Fruit fly (Drosophila melanogaster) whole organism, embryonic: ENCODE measurements around the gene CG11951.

Experiments
- CG4707 ChIP-seq: fragments of 200-800 bp; sonication (Bioruptor generic); optimal IDR thresholded peaks from 2 replicates; lab custom pipeline; 2018; ENCODE audit warnings: missing biosample characterization, mild to moderate bottlenecking, missing genetic modification characterization, moderate library complexity
- CG9437 ChIP-seq: fragments of 200-800 bp; sonication (Bioruptor generic); optimal IDR thresholded peaks from 2 replicates; lab custom pipeline; 2018; ENCODE audit warnings: missing biosample characterization, mild to moderate bottlenecking, missing genetic modification characterization
- D19A ChIP-seq: fragments of 200-800 bp; optimal IDR thresholded peaks from 3 replicates; lab custom pipeline; 2019; ENCODE audit warnings: missing biosample characterization, mild to moderate bottlenecking, missing genetic modification characterization, moderate library complexity
- Ets65A ChIP-seq: fragments of 200-800 bp; sonication (Bioruptor generic); peaks from one replicate; lab custom pipeline; 2016; ENCODE audit warnings: missing biosample characterization, missing genetic modification characterization
- Sry-β ChIP-seq: fragments of 200-800 bp; sonication (Bioruptor generic); optimal IDR thresholded peaks from 2 replicates; lab custom pipeline; 2018; ENCODE audit warnings: missing biosample characterization, mild to moderate bottlenecking, missing genetic modification characterization, moderate library complexity
- aop ChIP-seq: fragments of 200-800 bp; sonication (Bioruptor generic); IDR thresholded peaks from 2 replicates; pipeline ENCODE4 v1.3.6; 2022; ENCODE audit warnings: missing biosample characterization, missing genetic modification characterization
- chinmo ChIP-seq: fragments of 200-800 bp; sonication (Bioruptor generic); IDR thresholded peaks from 4 replicates; pipeline ENCODE4 v1.3.6; 2022; ENCODE audit warnings: missing biosample characterization, missing genetic modification characterization; ENCODE audit not compliant: partially characterized antibody
- exex ChIP-seq: fragments of 200-800 bp; sonication (Bioruptor generic); optimal IDR thresholded peaks from 4 replicates; lab custom pipeline; 2018; ENCODE audit warnings: missing biosample characterization, mild to moderate bottlenecking, missing genetic modification characterization, moderate library complexity
- h ChIP-seq: fragments of >200 bp; optimal IDR thresholded peaks from 2 replicates; lab custom pipeline; 2017
- lilli ChIP-seq: fragments of 200-800 bp; sonication (Bioruptor generic); optimal IDR thresholded peaks from 3 replicates; lab custom pipeline; 2016; ENCODE audit warnings: missing biosample characterization, missing genetic modification characterization
- lov ChIP-seq, 2 experiments: fragments of 200-800 bp in 1 of 2; fragments of >200 bp in 1 of 2; sonication (Bioruptor generic) in 1 of 2; IDR thresholded peaks in 1 of 2; optimal IDR thresholded peaks in 1 of 2; 2 replicates in 1 of 2; 3 replicates in 1 of 2; pipeline versions ENCODE4 v1.3.6 to Lab custom; 2017 to 2022; ENCODE audit warnings: missing biosample characterization in 1 of 2, missing genetic modification characterization in 1 of 2
- pum ChIP-seq: fragments of 200-800 bp; sonication (Bioruptor generic); optimal IDR thresholded peaks from 2 replicates; lab custom pipeline; 2016; ENCODE audit warnings: missing biosample characterization, missing genetic modification characterization
- vvl ChIP-seq: fragments of 200-800 bp; sonication (Bioruptor generic); IDR thresholded peaks from 2 replicates; pipeline ENCODE4 v1.3.6; 2022; ENCODE audit warnings: missing biosample characterization, missing genetic modification characterization

DNA sequence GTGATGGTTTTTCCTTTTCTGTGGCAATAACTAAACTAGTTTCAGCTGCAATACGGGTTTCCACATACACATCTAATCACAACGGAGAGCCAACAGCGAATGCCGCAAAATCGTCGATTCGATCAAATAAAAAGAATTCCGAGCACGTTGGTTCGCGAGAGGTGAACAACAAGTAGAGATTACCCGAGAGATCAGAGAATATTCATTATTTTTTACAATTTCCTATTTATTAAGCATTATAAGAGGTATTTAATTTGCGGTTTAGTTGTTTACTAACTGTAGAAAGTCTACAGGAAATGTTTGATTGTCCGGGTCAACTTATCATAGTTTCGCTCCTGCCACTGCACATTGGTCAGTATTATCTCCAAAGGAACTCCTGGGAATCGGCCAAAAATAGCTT is at the start of gene CG11951:
- TF ChIP-seq D19A = no peak
- no peak for TF ChIP-seq CG9437 (GFP tag; lab: Kevin White, UChicago)
- no peak for TF ChIP-seq lilli
- TF ChIP-seq aop (GFP tag; lab: Robert Waterston, UW) = no peak
- no peak for TF ChIP-seq vvl (GFP tag; lab: Robert Waterston, UW)
- TF ChIP-seq h (lab: Kevin White, UChicago) = no peak
- TF ChIP-seq lov (optimal IDR thresholded peaks at IDR 0.05; lab: Kevin White, UChicago) = no peak
- TF ChIP-seq lov (GFP tag; IDR thresholded peaks at IDR 0.05; lab: Robert Waterston, UW) = no peak
- TF ChIP-seq chinmo = no peak
- no peak for TF ChIP-seq Sry-β
- no peak for TF ChIP-seq exex (tag; lab: Kevin White, UChicago)
- TF ChIP-seq Ets65A = no peak
- TF ChIP-seq pum (GFP tag; lab: Kevin White, UChicago) = no peak
- TF ChIP-seq CG4707 (GFP tag; lab: Kevin White, UChicago) = no peak
